Fruit fly (Drosophila melanogaster): ENCODE data around the gene mRpL9.

mRpL9 gene

dm6 chr3R:15319912-15320746 is 10.4 kb upstream of the mRpL9 start, which contains the start of the genes CG6276 and CG44040 (continued):
- TF ChIP-seq Gug (GFP tag; IDR thresholded peaks at IDR 0.05): peak; percentile 19; the same call in 1 of the 4 replicates
- no peak for TF ChIP-seq tup (GFP tag; optimal IDR thresholded peaks at IDR 0.05)
- peak; percentile 52 for TF ChIP-seq tx (GFP tag; optimal IDR thresholded peaks at IDR 0.05)
- peak; percentile 2 for TF ChIP-seq CG3163 (GFP tag; optimal IDR thresholded peaks at IDR 0.05)
- TF ChIP-seq ro (GFP tag; IDR thresholded peaks at IDR 0.05): 0 out of 2 replicates have a peak, but pooled peaks have one; percentile 20
- peak; percentile 74 for TF ChIP-seq CG6689 (GFP tag; IDR thresholded peaks at IDR 0.05)
- TF ChIP-seq usp (GFP tag; optimal IDR thresholded peaks at IDR 0.05): no peak
- peak; percentile 54 for TF ChIP-seq grau (tag; optimal IDR thresholded peaks at IDR 0.05)
- TF ChIP-seq CG4617 (GFP tag; optimal IDR thresholded peaks at IDR 0.05; ENCODE audit: borderline replicate concordance): peak; percentile 24
- TF ChIP-seq CG12104 (GFP tag; optimal IDR thresholded peaks at IDR 0.05): peak; percentile 13
- peak; percentile 46; the same call in 1 of the 2 replicates for TF ChIP-seq CG9215 (GFP tag; IDR thresholded peaks at IDR 0.05)
- peak; percentile 55 for TF ChIP-seq CG13424 (tag; optimal IDR thresholded peaks at IDR 0.05)
- peak; percentile 59 for TF ChIP-seq slbo (GFP tag; IDR thresholded peaks at IDR 0.05)
- TF ChIP-seq Sox102F (GFP tag; optimal IDR thresholded peaks at IDR 0.05): peak; percentile 35
- TF ChIP-seq hkb (optimal IDR thresholded peaks at IDR 0.05): peak; percentile 1
- TF ChIP-seq hkb (GFP tag; IDR thresholded peaks at IDR 0.05): peak; percentile 52; the same call in 1 of the 2 replicates
- TF ChIP-seq ems (GFP tag; optimal IDR thresholded peaks at IDR 0.05): peak; percentile 38
- TF ChIP-seq CG17328 (GFP tag; IDR thresholded peaks at IDR 0.05): peak; percentile 24
- TF ChIP-seq CG10462 (GFP tag; optimal IDR thresholded peaks at IDR 0.05): peak; percentile 22
- no peak for TF ChIP-seq pan (optimal IDR thresholded peaks at IDR 0.05)
- TF ChIP-seq pan (GFP tag; optimal IDR thresholded peaks at IDR 0.05 in 1 of 2, IDR thresholded peaks at IDR 0.05 in 1 of 2): peak in 1 of 2 experiments; percentile 49
- TF ChIP-seq CG7839 (tag; optimal IDR thresholded peaks at IDR 0.05): peak; percentile 54
- no peak for TF ChIP-seq slp2 (GFP tag; optimal IDR thresholded peaks at IDR 0.05)
- peak; percentile 72 for TF ChIP-seq Meics (GFP tag; optimal IDR thresholded peaks at IDR 0.05)
- peak; percentile 24; the same call in 1 of the 2 replicates for TF ChIP-seq CG32772 (GFP tag; IDR thresholded peaks at IDR 0.05)
- TF ChIP-seq nom (GFP tag; optimal IDR thresholded peaks at IDR 0.05): peak; percentile 15
- TF ChIP-seq org-1 (GFP tag; optimal IDR thresholded peaks at IDR 0.05): peak; percentile 13
- TF ChIP-seq oc (tag; optimal IDR thresholded peaks at IDR 0.05): peak; percentile 5
- peak; percentile 6 for TF ChIP-seq YL-1 (GFP tag; optimal IDR thresholded peaks at IDR 0.05)
- TF ChIP-seq CG43689 (GFP tag; IDR thresholded peaks at IDR 0.05): peak; percentile 43; the same call in 1 of the 2 replicates
- peak; percentile 9; the same call in 1 of the 2 replicates for TF ChIP-seq al (GFP tag; IDR thresholded peaks at IDR 0.05)
- no peak for TF ChIP-seq crol (GFP tag; IDR thresholded peaks at IDR 0.05)
- TF ChIP-seq CG15269 (tag; optimal IDR thresholded peaks at IDR 0.05): peak; percentile 35
- TF ChIP-seq B-H1 (GFP tag; IDR thresholded peaks at IDR 0.05): no peak; the same call in 2 of the 3 replicates
- peak; percentile 55 for TF ChIP-seq zfh2 (GFP tag; optimal IDR thresholded peaks at IDR 0.05)
- no peak for TF ChIP-seq crp (GFP tag; optimal IDR thresholded peaks at IDR 0.05)
- peak; percentile 40 for TF ChIP-seq gcm (GFP tag; optimal IDR thresholded peaks at IDR 0.05)
- TF ChIP-seq schlank (tag; optimal IDR thresholded peaks at IDR 0.05): peak; percentile 6
- peak; percentile 65 for TF ChIP-seq Rfx (GFP tag; IDR thresholded peaks at IDR 0.05)
- TF ChIP-seq Bdp1 (GFP tag; optimal IDR thresholded peaks at IDR 0.05): no peak
- peak; percentile 64 for TF ChIP-seq Drgx (GFP tag; IDR thresholded peaks at IDR 0.05)
- no peak for TF ChIP-seq ttk (GFP tag; IDR thresholded peaks at IDR 0.05)
- TF ChIP-seq Dp (GFP tag; optimal IDR thresholded peaks at IDR 0.05): peak; percentile 21
- TF ChIP-seq CG33213 (GFP tag; optimal IDR thresholded peaks at IDR 0.05): peak; percentile 14
- no peak for TF ChIP-seq ssp (GFP tag; IDR thresholded peaks at IDR 0.05)
- peak; percentile 43 for TF ChIP-seq CG10209 (GFP tag; optimal IDR thresholded peaks at IDR 0.05)
- peak; percentile 42 for TF ChIP-seq Nf-YC (tag; optimal IDR thresholded peaks at IDR 0.05)
- TF ChIP-seq CG7357 (GFP tag; IDR thresholded peaks at IDR 0.05): no peak
- TF ChIP-seq trem (tag; optimal IDR thresholded peaks at IDR 0.05): peak; percentile 27
- peak; percentile 32 for TF ChIP-seq CG14710 (tag; optimal IDR thresholded peaks at IDR 0.05)
